Worm (Caenorhabditis elegans) whole organism, early embryonic: ENCODE data around the gene hpo-8.

Experiments used
- B0310.2 ChIP-seq: sonication (generic microtip); optimal IDR thresholded peaks from 2 replicates; lab custom pipeline; 2016; ENCODE audit warnings: mild to moderate bottlenecking, missing genetic modification characterization, missing compliant biosample characterization
- aly-1 ChIP-seq: sonication (generic microtip); optimal IDR thresholded peaks from 2 replicates; lab custom pipeline; 2016; ENCODE audit warnings: missing genetic modification characterization, missing compliant biosample characterization
- ama-1 ChIP-seq: fragments of 150-350 bp; optimal IDR thresholded peaks from 2 replicates; lab custom pipeline; 2014
- ceh-13 ChIP-seq: fragments of 200-800 bp; sonication (Bioruptor generic); optimal IDR thresholded peaks from 2 replicates; lab custom pipeline; 2018; ENCODE audit warnings: mild to moderate bottlenecking, missing genetic modification characterization, missing compliant biosample characterization
- ets-7 ChIP-seq: sonication (generic microtip); optimal IDR thresholded peaks from 2 replicates; lab custom pipeline; 2016; ENCODE audit warnings: missing genotype, missing genetic modification characterization, missing compliant biosample characterization
- flt-1 ChIP-seq: fragments of 200-800 bp; sonication (Bioruptor generic); IDR thresholded peaks from 2 replicates; pipeline ENCODE4 v1.3.6; 2022; ENCODE audit warnings: missing genetic modification characterization, missing compliant biosample characterization
- hmg-4 ChIP-seq: fragments of 200-800 bp; sonication (Bioruptor generic); optimal IDR thresholded peaks from 2 replicates; lab custom pipeline; 2018; ENCODE audit warnings: mild to moderate bottlenecking, missing genetic modification characterization, missing compliant biosample characterization
- hnd-1 ChIP-seq: sonication (generic microtip); optimal IDR thresholded peaks from 2 replicates; lab custom pipeline; 2016; ENCODE audit warnings: missing genetic modification characterization, missing compliant biosample characterization
- pes-1 ChIP-seq: fragments of 200-800 bp; sonication (Bioruptor generic); IDR thresholded peaks from 2 replicates; pipeline ENCODE4 v1.3.6; 2022; ENCODE audit warnings: missing genetic modification reagents, missing genetic modification characterization, missing compliant biosample characterization
- scrt-1 ChIP-seq: fragments of 200-800 bp; sonication (Bioruptor generic); IDR thresholded peaks from 2 replicates; pipeline ENCODE4 v1.3.6; 2022; ENCODE audit warnings: missing genetic modification characterization, missing compliant biosample characterization
- sea-1 ChIP-seq: fragments of 200-800 bp; sonication (Bioruptor generic); conservative IDR thresholded peaks from 2 replicates; pipeline ENCODE4 v1.3.6; 2022; ENCODE audit warnings: missing genetic modification characterization, missing compliant biosample characterization
- tbx-11 ChIP-seq: fragments of 200-800 bp; sonication (Bioruptor generic); IDR thresholded peaks from 2 replicates; pipeline ENCODE4 v1.3.6; 2022; ENCODE audit warnings: missing genetic modification characterization, missing compliant biosample characterization
- tbx-37 ChIP-seq: fragments of 200-800 bp; sonication (Bioruptor generic); conservative IDR thresholded peaks from 2 replicates; pipeline ENCODE4 v1.3.6; 2022; ENCODE audit warnings: missing genetic modification reagents, missing genetic modification characterization, missing compliant biosample characterization
- tra-4 ChIP-seq: sonication (generic microtip); optimal IDR thresholded peaks from 2 replicates; lab custom pipeline; 2017; ENCODE audit warnings: missing genetic modification characterization, missing compliant biosample characterization

ce11 chrV:6806340-6806739 lies 32.7 kb upstream of the hpo-8 start, which contains the start of gene dmsr-12:
- TF ChIP-seq ama-1 (no peak), tbx-37 (GFP tag; lab: Robert Waterston, UW) (no peak), tra-4 (tag; lab: Kevin White, UChicago) (no peak), aly-1 (tag; lab: Kevin White, UChicago) (no peak), hnd-1 (no peak), pes-1 (GFP tag; lab: Robert Waterston, UW) (no peak), tbx-11 (GFP tag; lab: Robert Waterston, UW) (no peak), flt-1 (no peak), B0310.2 (tag; lab: Kevin White, UChicago) (no peak), ceh-13 (GFP tag; lab: Kevin White, UChicago) (no peak), sea-1 (GFP tag; lab: Robert Waterston, UW) (no peak), ets-7 (tag; lab: Kevin White, UChicago) (no peak), scrt-1 (GFP tag; lab: Robert Waterston, UW) (no peak), hmg-4 (GFP tag; lab: Kevin White, UChicago) (no peak)
